Worm (Caenorhabditis elegans): Measurements from ENCODE around the gene F54E7.9.

F54E7.9 gene

DNA sequence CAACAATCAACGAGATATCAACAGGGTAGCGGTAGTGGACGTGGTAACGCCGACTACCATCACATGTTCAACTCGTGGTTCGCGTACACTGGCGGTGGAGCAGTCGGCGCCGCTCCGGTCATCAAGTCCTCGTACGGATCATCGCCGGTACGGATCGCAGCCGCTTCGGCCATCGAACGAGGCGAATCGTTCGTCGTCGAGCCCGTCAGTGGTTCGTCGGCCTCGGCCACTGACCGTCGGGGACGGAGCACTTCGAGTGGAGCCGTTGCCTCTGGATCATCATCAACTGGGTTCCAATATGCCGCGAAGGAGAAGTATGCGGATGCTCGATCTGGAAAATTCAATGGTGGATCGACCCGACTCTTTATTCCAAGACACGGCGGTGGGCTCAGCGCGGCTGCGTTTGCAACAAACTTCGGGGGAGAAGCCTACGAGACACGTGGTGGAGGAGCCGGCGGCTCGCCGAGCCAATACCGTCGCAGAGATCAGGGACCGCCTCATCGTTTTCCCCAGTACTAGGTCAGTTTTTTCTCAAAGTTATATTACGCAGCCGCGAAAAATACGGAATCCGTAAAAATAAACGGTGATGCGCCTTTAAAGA, 2.2 kb downstream of the F54E7.9 start:
- TF ChIP-seq nhr-23 (tag; optimal IDR thresholded peaks at IDR 0.05): no peak
- TF ChIP-seq nhr-237 (tag; optimal IDR thresholded peaks at IDR 0.05): no peak
- TF ChIP-seq nhr-10 (tag; optimal IDR thresholded peaks at IDR 0.05): no peak
- no peak for TF ChIP-seq Y55F3AM.14 (GFP tag; optimal IDR thresholded peaks at IDR 0.05)
- TF ChIP-seq nhr-12 (tag; optimal IDR thresholded peaks at IDR 0.05): no peak
- no peak for TF ChIP-seq lin-39 (tag; optimal IDR thresholded peaks at IDR 0.05)

DNA sequence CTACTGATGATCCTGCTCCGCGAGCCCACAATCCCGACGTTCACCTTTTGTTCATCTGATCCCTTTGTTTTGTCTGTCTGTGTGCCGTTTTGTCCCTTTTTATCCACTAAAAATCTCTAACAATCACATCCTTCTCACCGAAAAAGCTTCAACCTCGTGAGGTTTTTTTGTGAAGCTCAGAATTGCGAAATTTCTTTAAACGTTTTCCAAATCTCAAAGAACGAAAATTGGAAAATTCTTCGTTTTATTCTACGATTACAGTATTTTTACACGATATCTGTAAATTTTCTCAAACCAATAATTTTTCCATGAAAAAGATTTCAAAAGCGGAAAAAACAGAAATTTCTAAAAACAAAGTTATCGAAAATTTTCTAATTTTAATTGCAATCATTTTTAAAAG, 3.5 kb downstream of the F54E7.9 start:
- TF ChIP-seq skn-1 (tag; optimal IDR thresholded peaks at IDR 0.05): no peak
- no peak for TF ChIP-seq mab-5 (tag; optimal IDR thresholded peaks at IDR 0.05)
- no peak for TF ChIP-seq nhr-25 (tag; optimal IDR thresholded peaks at IDR 0.05)
- no peak for TF ChIP-seq unc-39 (tag; optimal IDR thresholded peaks at IDR 0.05)
- TF ChIP-seq egl-27 (tag; optimal IDR thresholded peaks at IDR 0.05): no peak
- TF ChIP-seq ztf-1 (GFP tag; conservative IDR thresholded peaks at IDR 0.05): no peak
- no peak for TF ChIP-seq F13H6.1 (tag; optimal IDR thresholded peaks at IDR 0.05)
- TF ChIP-seq fos-1 (tag; optimal IDR thresholded peaks at IDR 0.05): no peak
- no peak for TF ChIP-seq zag-1 (tag; optimal IDR thresholded peaks at IDR 0.05)
- TF ChIP-seq nhr-21 (tag; optimal IDR thresholded peaks at IDR 0.05): no peak
- TF ChIP-seq crh-2 (tag; optimal IDR thresholded peaks at IDR 0.05): no peak
- TF ChIP-seq unc-55 (GFP tag; optimal IDR thresholded peaks at IDR 0.05): no peak
- TF ChIP-seq gmeb-1 (tag; optimal IDR thresholded peaks at IDR 0.05): no peak
- TF ChIP-seq unc-62 (GFP tag; optimal IDR thresholded peaks at IDR 0.05): no peak
- no peak for TF ChIP-seq lin-11 (tag; optimal IDR thresholded peaks at IDR 0.05)
- TF ChIP-seq nhr-12 (tag; optimal IDR thresholded peaks at IDR 0.05): no peak

DNA sequence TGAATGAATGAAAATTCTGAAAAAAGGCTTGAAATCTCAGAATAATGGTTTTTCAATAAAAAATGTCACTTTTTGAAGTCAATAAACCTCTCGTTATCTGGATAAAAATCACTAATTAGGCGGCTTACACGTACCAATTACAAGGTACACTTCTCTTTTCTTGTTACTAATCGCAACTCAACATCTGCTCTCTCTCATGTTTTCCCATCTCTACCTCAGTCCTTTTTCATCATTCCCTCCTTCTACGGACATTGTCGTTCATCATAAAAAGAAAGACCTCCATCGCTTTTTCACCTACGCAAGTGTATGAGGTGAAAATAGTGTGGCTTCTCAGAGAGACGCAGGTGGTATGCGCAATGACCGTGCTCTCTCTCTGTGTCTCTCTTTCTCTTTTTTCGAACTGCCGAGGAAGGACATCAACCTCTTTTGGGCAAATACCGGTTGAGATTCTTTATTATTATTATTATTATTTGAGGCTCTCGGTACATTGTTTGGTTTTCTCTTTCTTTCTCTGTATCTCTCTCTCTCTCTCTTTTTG, 9.7 kb downstream of the F54E7.9 start:
- TF ChIP-seq F13H6.1 (tag; optimal IDR thresholded peaks at IDR 0.05): peak; percentile 5
- peak; percentile 34 for TF ChIP-seq C34F6.9 (tag; optimal IDR thresholded peaks at IDR 0.05)
- no peak for TF ChIP-seq egl-27 (tag; optimal IDR thresholded peaks at IDR 0.05)
- peak; percentile 49 for TF ChIP-seq fos-1 (tag; optimal IDR thresholded peaks at IDR 0.05)
- TF ChIP-seq nhr-129 (tag; optimal IDR thresholded peaks at IDR 0.05): peak; percentile 15
- TF ChIP-seq nhr-237 (tag; optimal IDR thresholded peaks at IDR 0.05): no peak
- TF ChIP-seq ceh-82 (tag; optimal IDR thresholded peaks at IDR 0.05): no peak
- TF ChIP-seq lsy-2 (tag; optimal IDR thresholded peaks at IDR 0.05): no peak
- TF ChIP-seq ceh-16 (tag; optimal IDR thresholded peaks at IDR 0.05): peak; percentile 65
- peak; percentile 31 for TF ChIP-seq nhr-25 (tag; optimal IDR thresholded peaks at IDR 0.05)
- TF ChIP-seq mdl-1 (tag; optimal IDR thresholded peaks at IDR 0.05): no peak
- TF ChIP-seq crh-2 (tag; optimal IDR thresholded peaks at IDR 0.05): peak; percentile 32
- TF ChIP-seq snpc-4 (tag; optimal IDR thresholded peaks at IDR 0.05): no peak

DNA sequence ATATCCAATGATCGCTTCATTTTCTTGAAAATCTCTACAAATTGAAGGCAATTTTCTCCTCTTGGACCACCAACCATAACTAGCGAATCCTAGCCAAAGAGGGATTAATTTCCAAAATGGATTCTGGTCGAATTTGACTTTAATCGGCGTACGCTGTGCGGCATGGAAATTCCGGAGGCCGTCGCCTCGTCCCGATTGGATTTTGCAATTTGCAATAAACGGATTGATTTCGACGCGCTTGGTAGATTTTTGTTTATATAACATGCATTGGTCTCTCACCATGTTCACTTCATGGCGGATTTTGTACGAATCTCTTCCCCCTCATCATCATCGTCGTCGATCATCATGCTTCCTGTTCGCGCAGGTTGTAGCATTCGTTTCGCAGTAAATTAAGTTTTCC, 12.0 kb downstream of the F54E7.9 start:
- TF ChIP-seq unc-39 (tag; optimal IDR thresholded peaks at IDR 0.05) (no peak), ztf-1 (GFP tag; conservative IDR thresholded peaks at IDR 0.05) (no peak), nhr-129 (tag; optimal IDR thresholded peaks at IDR 0.05) (no peak), lin-39 (tag; optimal IDR thresholded peaks at IDR 0.05) (no peak), nhr-6 (tag; optimal IDR thresholded peaks at IDR 0.05) (no peak), mbf-1 (tag; optimal IDR thresholded peaks at IDR 0.05) (no peak), lin-13 (GFP tag; optimal IDR thresholded peaks at IDR 0.05) (no peak), lsy-2 (tag; optimal IDR thresholded peaks at IDR 0.05) (no peak), C34F6.9 (tag; optimal IDR thresholded peaks at IDR 0.05) (no peak), sma-9 (GFP tag; optimal IDR thresholded peaks at IDR 0.05) (no peak), sma-9 (tag; optimal IDR thresholded peaks at IDR 0.05) (no peak), Y55F3AM.14 (GFP tag; optimal IDR thresholded peaks at IDR 0.05) (no peak), peb-1 (tag; optimal IDR thresholded peaks at IDR 0.05) (no peak), nhr-25 (tag; optimal IDR thresholded peaks at IDR 0.05) (no peak), ama-1 (optimal IDR thresholded peaks at IDR 0.05) (no peak), nhr-10 (tag; optimal IDR thresholded peaks at IDR 0.05) (no peak), ceh-82 (tag; optimal IDR thresholded peaks at IDR 0.05) (no peak), ztf-11 (tag; optimal IDR thresholded peaks at IDR 0.05) (no peak)
